Comparison of ENCODE assay signal across 7 worm cellular contexts in genomic region chrX:324021-324420, ce11.
TF ChIP-seq lines count a peak whose summit lies in the region.

No protein-coding gene starts in this region.

TF ChIP-seq in whole organism, L1 larva, 84 proteins besides CTCF, POLR2A, EP300 and RAD21 (continues in another document):
- TF ChIP-seq swsn-7 (tag; optimal IDR thresholded peaks at IDR 0.05; lab: Kevin White, UChicago) = peak; percentile 66
- TF ChIP-seq alr-1 (tag; optimal IDR thresholded peaks at IDR 0.05; lab: Kevin White, UChicago; ENCODE audit: borderline replicate concordance) = no peak
- TF ChIP-seq unc-30 (tag; optimal IDR thresholded peaks at IDR 0.05; lab: Kevin White, UChicago) = no peak
- TF ChIP-seq elt-3 (tag; optimal IDR thresholded peaks at IDR 0.05; lab: Kevin White, UChicago) = no peak
- TF ChIP-seq tlp-1 (tag; optimal IDR thresholded peaks at IDR 0.05; lab: Kevin White, UChicago) = no peak
- no peak for TF ChIP-seq unc-62 (GFP tag; optimal IDR thresholded peaks at IDR 0.05; lab: Kevin White, UChicago)
- no peak for TF ChIP-seq pax-3 (tag; optimal IDR thresholded peaks at IDR 0.05; lab: Kevin White, UChicago)
- TF ChIP-seq nhr-237 (tag; optimal IDR thresholded peaks at IDR 0.05; lab: Kevin White, UChicago) = no peak
- no peak for TF ChIP-seq pag-3 (tag; optimal IDR thresholded peaks at IDR 0.05; lab: Kevin White, UChicago; ENCODE audit: borderline replicate concordance, insufficient read depth)
- TF ChIP-seq nhr-77 (tag; optimal IDR thresholded peaks at IDR 0.05; lab: Kevin White, UChicago) = no peak
- TF ChIP-seq nhr-47 (tag; optimal IDR thresholded peaks at IDR 0.05; lab: Kevin White, UChicago) = peak; percentile 74
- TF ChIP-seq irx-1 (tag; optimal IDR thresholded peaks at IDR 0.05; lab: Kevin White, UChicago) = peak; percentile 25
- no peak for TF ChIP-seq blmp-1 (tag; optimal IDR thresholded peaks at IDR 0.05; lab: Kevin White, UChicago)

TF ChIP-seq in whole organism, L2 larva, 48 proteins besides CTCF, POLR2A, EP300 and RAD21 (continues in another document):
- TF ChIP-seq mbf-1 (tag; optimal IDR thresholded peaks at IDR 0.05; lab: Kevin White, UChicago) = no peak
- TF ChIP-seq unc-55 (GFP tag; optimal IDR thresholded peaks at IDR 0.05; lab: Kevin White, UChicago) = peak; percentile 72
- TF ChIP-seq peb-1 (tag; optimal IDR thresholded peaks at IDR 0.05; lab: Kevin White, UChicago) = no peak
- TF ChIP-seq fos-1 (tag; optimal IDR thresholded peaks at IDR 0.05; lab: Kevin White, UChicago) = peak; percentile 54
- no peak for TF ChIP-seq ztf-4 (tag; optimal IDR thresholded peaks at IDR 0.05; lab: Kevin White, UChicago)
- TF ChIP-seq alr-1 (tag; optimal IDR thresholded peaks at IDR 0.05; lab: Kevin White, UChicago) = no peak
- TF ChIP-seq F13H6.1 (tag; optimal IDR thresholded peaks at IDR 0.05; lab: Kevin White, UChicago) = peak; percentile 53
- TF ChIP-seq elt-1 (tag; optimal IDR thresholded peaks at IDR 0.05; lab: Kevin White, UChicago) = no peak
- no peak for TF ChIP-seq nhr-23 (tag; optimal IDR thresholded peaks at IDR 0.05; lab: Kevin White, UChicago)
- no peak for TF ChIP-seq R02D3.7 (tag; optimal IDR thresholded peaks at IDR 0.05; lab: Kevin White, UChicago)
- TF ChIP-seq sma-9 (GFP tag; optimal IDR thresholded peaks at IDR 0.05; lab: Kevin White, UChicago) = peak; percentile 64
- TF ChIP-seq sma-9 (tag; optimal IDR thresholded peaks at IDR 0.05; lab: Kevin White, UChicago) = no peak
- TF ChIP-seq ceh-82 (tag; optimal IDR thresholded peaks at IDR 0.05; lab: Kevin White, UChicago) = no peak
- TF ChIP-seq C34F6.9 (tag; optimal IDR thresholded peaks at IDR 0.05; lab: Kevin White, UChicago) = peak; percentile 83

TF ChIP-seq in whole organism, L3 larva, 47 proteins besides CTCF, POLR2A, EP300 and RAD21 (continues in another document):
- TF ChIP-seq ceh-28 (tag; optimal IDR thresholded peaks at IDR 0.05; lab: Kevin White, UChicago) = no peak
- TF ChIP-seq fkh-10 (GFP tag; optimal IDR thresholded peaks at IDR 0.05; lab: Kevin White, UChicago) = peak; percentile 79
- TF ChIP-seq hmg-11 (tag; optimal IDR thresholded peaks at IDR 0.05; lab: Kevin White, UChicago) = peak; percentile 59
- peak; percentile 18 for TF ChIP-seq skn-1 (tag; optimal IDR thresholded peaks at IDR 0.05; lab: Kevin White, UChicago)
- no peak for TF ChIP-seq unc-39 (tag; optimal IDR thresholded peaks at IDR 0.05; lab: Kevin White, UChicago)
- TF ChIP-seq fos-1 (tag; optimal IDR thresholded peaks at IDR 0.05; lab: Kevin White, UChicago) = no peak
- TF ChIP-seq pha-4 (tag; optimal IDR thresholded peaks at IDR 0.05; lab: Kevin White, UChicago) = peak; percentile 20
- TF ChIP-seq jun-1 (tag; optimal IDR thresholded peaks at IDR 0.05; lab: Kevin White, UChicago) = no peak
- TF ChIP-seq lin-39 (tag; optimal IDR thresholded peaks at IDR 0.05; lab: Kevin White, UChicago) = peak; percentile 83
- peak; percentile 34 for TF ChIP-seq ama-1 (optimal IDR thresholded peaks at IDR 0.05; lab: Kevin White, UChicago)
- no peak for TF ChIP-seq sea-2 (GFP tag; optimal IDR thresholded peaks at IDR 0.05; lab: Kevin White, UChicago)
- TF ChIP-seq nhr-12 (tag; optimal IDR thresholded peaks at IDR 0.05; lab: Kevin White, UChicago) = no peak
- peak; percentile 25 for TF ChIP-seq snpc-4 (tag; optimal IDR thresholded peaks at IDR 0.05; lab: Kevin White, UChicago)
- TF ChIP-seq ztf-4 (tag; optimal IDR thresholded peaks at IDR 0.05; lab: Kevin White, UChicago) = no peak

TF ChIP-seq in whole organism, L4 larva, 104 proteins besides CTCF, POLR2A, EP300 and RAD21 (continues in another document):
- TF ChIP-seq duxl-1 (tag; optimal IDR thresholded peaks at IDR 0.05; lab: Kevin White, UChicago; ENCODE audit: poor library complexity) = no peak
- 0 out of 2 replicates have a peak, but pooled peaks have one; percentile 43 for TF ChIP-seq ceh-20 (GFP tag; IDR thresholded peaks at IDR 0.05; lab: Robert Waterston, UW)
- TF ChIP-seq fos-1 (tag; optimal IDR thresholded peaks at IDR 0.05; lab: Kevin White, UChicago) = no peak
- TF ChIP-seq arid-1 (GFP tag; conservative IDR thresholded peaks at IDR 0.05; lab: Robert Waterston, UW) = no peak
- no peak for TF ChIP-seq F26F4.8 (GFP tag; conservative IDR thresholded peaks at IDR 0.05; lab: Robert Waterston, UW)
- no peak for TF ChIP-seq madf-5 (GFP tag; IDR thresholded peaks at IDR 0.05; lab: Robert Waterston, UW)
- TF ChIP-seq egl-43 (GFP tag; IDR thresholded peaks at IDR 0.05; lab: Robert Waterston, UW) = peak; percentile 49; the same call in 1 of the 2 replicates
- peak; percentile 35 to 77 for TF ChIP-seq lsy-2 (tag; optimal IDR thresholded peaks at IDR 0.05; lab: Kevin White, UChicago)
- no peak for TF ChIP-seq F10B5.3 (tag; optimal IDR thresholded peaks at IDR 0.05; lab: Kevin White, UChicago)
- peak; percentile 79 for TF ChIP-seq mep-1 (tag; optimal IDR thresholded peaks at IDR 0.05; lab: Kevin White, UChicago)
- no peak for TF ChIP-seq zip-2 (tag; optimal IDR thresholded peaks at IDR 0.05; lab: Kevin White, UChicago)
- TF ChIP-seq ces-1 (GFP tag; optimal IDR thresholded peaks at IDR 0.05; lab: Kevin White, UChicago) = no peak
- no peak for TF ChIP-seq spr-3 (GFP tag; optimal IDR thresholded peaks at IDR 0.05; lab: Kevin White, UChicago)
- TF ChIP-seq hmg-1.1 (GFP tag; IDR thresholded peaks at IDR 0.05; lab: Robert Waterston, UW) = peak; percentile 81

TF ChIP-seq in whole organism, late embryonic, 69 proteins besides CTCF, POLR2A, EP300 and RAD21 (continues in another document):
- TF ChIP-seq unc-55 (GFP tag; optimal IDR thresholded peaks at IDR 0.05; lab: Kevin White, UChicago) (no peak), nhr-11 (tag; optimal IDR thresholded peaks at IDR 0.05; lab: Kevin White, UChicago) (no peak), hlh-30 (tag; optimal IDR thresholded peaks at IDR 0.05; lab: Kevin White, UChicago; ENCODE audit: insufficient read depth) (peak; percentile 39), hlh-8 (tag; optimal IDR thresholded peaks at IDR 0.05; lab: Kevin White, UChicago) (no peak), F13H6.1 (tag; optimal IDR thresholded peaks at IDR 0.05; lab: Kevin White, UChicago) (no peak), ceh-34 (tag; optimal IDR thresholded peaks at IDR 0.05; lab: Kevin White, UChicago) (no peak), sdc-2 (tag; optimal IDR thresholded peaks at IDR 0.05; lab: Kevin White, UChicago) (no peak), unc-86 (tag; optimal IDR thresholded peaks at IDR 0.05; lab: Kevin White, UChicago) (no peak), pax-1 (tag; optimal IDR thresholded peaks at IDR 0.05; lab: Kevin White, UChicago) (no peak), ceh-14 (tag; optimal IDR thresholded peaks at IDR 0.05; lab: Kevin White, UChicago) (peak; percentile 48), hlh-6 (tag; optimal IDR thresholded peaks at IDR 0.05; lab: Kevin White, UChicago) (no peak), rnt-1 (tag; optimal IDR thresholded peaks at IDR 0.05; lab: Kevin White, UChicago) (no peak), unc-42 (tag; optimal IDR thresholded peaks at IDR 0.05; lab: Kevin White, UChicago) (peak; percentile 32), pha-4 (tag; optimal IDR thresholded peaks at IDR 0.05; lab: Kevin White, UChicago) (no peak), nhr-232 (tag; optimal IDR thresholded peaks at IDR 0.05; lab: Kevin White, UChicago) (no peak)

TF ChIP-seq in whole organism, mixed stage, embryonic, 35 proteins besides CTCF, POLR2A, EP300 and RAD21:
- TF ChIP-seq bed-3 (GFP tag; optimal IDR thresholded peaks at IDR 0.05; lab: Kevin White, UChicago) = no peak
- peak; percentile 26 for TF ChIP-seq ces-1 (GFP tag; optimal IDR thresholded peaks at IDR 0.05; lab: Kevin White, UChicago)
- TF ChIP-seq unc-62 (GFP tag; optimal IDR thresholded peaks at IDR 0.05; lab: Kevin White, UChicago) = no peak
- peak; percentile 36 for TF ChIP-seq unc-120 (tag; optimal IDR thresholded peaks at IDR 0.05; lab: Kevin White, UChicago; ENCODE audit: poor library complexity, severe bottlenecking)
- no peak for TF ChIP-seq nhr-28 (tag; optimal IDR thresholded peaks at IDR 0.05; lab: Kevin White, UChicago)

TF ChIP-seq in whole organism, young adult, 124 proteins besides CTCF, POLR2A, EP300 and RAD21 (continues in another document):
- TF ChIP-seq ceh-27 (GFP tag; optimal IDR thresholded peaks at IDR 0.05; lab: Kevin White, UChicago) (peak; percentile 54), ekl-4 (GFP tag; IDR thresholded peaks at IDR 0.05; lab: Robert Waterston, UW) (no peak), snpc-4 (GFP tag; optimal IDR thresholded peaks at IDR 0.05; lab: Kevin White, UChicago) (no peak), snpc-4 (tag; optimal IDR thresholded peaks at IDR 0.05; lab: Kevin White, UChicago) (peak in 1 of 4 experiments; percentile 4), hsf-1 (GFP tag; IDR thresholded peaks at IDR 0.05; lab: Robert Waterston, UW) (peak; percentile 44; the same call in 1 of the 2 replicates), K11D2.4 (GFP tag; IDR thresholded peaks at IDR 0.05; lab: Robert Waterston, UW) (0 out of 2 replicates have a peak, but pooled peaks have one; percentile 51), dox-1 (GFP tag; IDR thresholded peaks at IDR 0.05; lab: Robert Waterston, UW) (0 out of 2 replicates have a peak, but pooled peaks have one; percentile 27), mcd-1 (GFP tag; IDR thresholded peaks at IDR 0.05; lab: Robert Waterston, UW) (peak; percentile 31; the same call in 1 of the 2 replicates), ceh-91 (GFP tag; IDR thresholded peaks at IDR 0.05; lab: Robert Waterston, UW) (no peak), hmg-20 (GFP tag; IDR thresholded peaks at IDR 0.05; lab: Robert Waterston, UW) (0 out of 2 replicates have a peak, but pooled peaks have one; percentile 8), mes-4 (tag; optimal IDR thresholded peaks at IDR 0.05; lab: Kevin White, UChicago) (no peak), nhr-27 (tag; optimal IDR thresholded peaks at IDR 0.05; lab: Kevin White, UChicago) (no peak), K12H6.12 (tag; optimal IDR thresholded peaks at IDR 0.05; lab: Kevin White, UChicago) (peak; percentile 66), B0336.3 (GFP tag; IDR thresholded peaks at IDR 0.05; lab: Robert Waterston, UW) (no peak), attf-3 (GFP tag; conservative IDR thresholded peaks at IDR 0.05; lab: Robert Waterston, UW) (peak; percentile 25; the same call in 1 of the 2 replicates), F52B5.7 (tag; optimal IDR thresholded peaks at IDR 0.05; lab: Kevin White, UChicago) (no peak), F49E8.2 (tag; optimal IDR thresholded peaks at IDR 0.05; lab: Kevin White, UChicago; ENCODE audit: insufficient read depth) (no peak), cebp-2 (GFP tag; IDR thresholded peaks at IDR 0.05; lab: Robert Waterston, UW) (0 out of 2 replicates have a peak, but pooled peaks have one; percentile 13), attf-5 (GFP tag; optimal IDR thresholded peaks at IDR 0.05; lab: Kevin White, UChicago) (peak; percentile 63), zfh-2 (GFP tag; conservative IDR thresholded peaks at IDR 0.05; lab: Robert Waterston, UW) (peak; percentile 79), F23B12.7 (tag; optimal IDR thresholded peaks at IDR 0.05; lab: Kevin White, UChicago; ENCODE audit: insufficient read depth) (peak; percentile 4), ceh-40 (GFP tag; IDR thresholded peaks at IDR 0.05; lab: Robert Waterston, UW) (no peak), atf-7 (tag; optimal IDR thresholded peaks at IDR 0.05; lab: Kevin White, UChicago) (no peak), nhr-80 (tag; optimal IDR thresholded peaks at IDR 0.05; lab: Kevin White, UChicago) (peak; percentile 45)
